Fruit fly (Drosophila melanogaster) whole organism, embryonic: ENCODE results near the gene CG15818.

ENCODE experiments used
- B-H2 ChIP-seq: fragments of 200-800 bp; sonication (Bioruptor generic); optimal IDR thresholded peaks from 2 replicates; lab custom pipeline; 2018; ENCODE audit warnings: missing biosample characterization, mild to moderate bottlenecking, missing genetic modification characterization
- CG10267 ChIP-seq: fragments of 200-800 bp; sonication (Bioruptor generic); optimal IDR thresholded peaks from 2 replicates; lab custom pipeline; 2018; ENCODE audit warnings: missing biosample characterization, mild to moderate bottlenecking, missing genetic modification characterization, moderate library complexity
- CG10366 ChIP-seq: fragments of 200-800 bp; sonication (Bioruptor generic); IDR thresholded peaks from 2 replicates; pipeline ENCODE4 v1.3.6; 2022; ENCODE audit warnings: missing biosample characterization, missing genetic modification characterization
- CG11247 ChIP-seq: fragments of 200-800 bp; sonication (Bioruptor generic); IDR thresholded peaks from 2 replicates; pipeline ENCODE4 v1.3.6; 2022; ENCODE audit warnings: missing biosample characterization, missing genetic modification characterization
- CG12299 ChIP-seq: fragments of 200-800 bp; sonication (Bioruptor generic); optimal IDR thresholded peaks from 2 replicates; lab custom pipeline; 2018; ENCODE audit warnings: missing biosample characterization, mild to moderate bottlenecking, missing genetic modification characterization
- CG13424 ChIP-seq: fragments of 200-800 bp; sonication (Bioruptor generic); optimal IDR thresholded peaks from 2 replicates; lab custom pipeline; 2019; ENCODE audit warnings: missing biosample characterization, mild to moderate bottlenecking, missing genetic modification characterization, moderate library complexity
- CG14014 ChIP-seq: fragments of 200-800 bp; sonication (Bioruptor generic); IDR thresholded peaks from 2 replicates; pipeline ENCODE4 v1.3.6; 2022; ENCODE audit warnings: missing biosample characterization, missing genetic modification characterization
- CG1647 ChIP-seq: fragments of 200-800 bp; sonication (Bioruptor generic); optimal IDR thresholded peaks from 3 replicates; lab custom pipeline; 2016; ENCODE audit warnings: missing biosample characterization, missing genetic modification characterization
- CG2202 ChIP-seq: fragments of 200-800 bp; sonication (Bioruptor generic); optimal IDR thresholded peaks from 2 replicates; lab custom pipeline; 2018; ENCODE audit warnings: missing biosample characterization, mild to moderate bottlenecking, missing genetic modification characterization
- CG2889 ChIP-seq: fragments of 200-800 bp; sonication (Bioruptor generic); IDR thresholded peaks from 3 replicates; pipeline ENCODE4 v1.3.6; 2022; ENCODE audit warnings: missing biosample characterization, missing genetic modification characterization
- CG3838 ChIP-seq: fragments of 200-800 bp; sonication (Bioruptor generic); optimal IDR thresholded peaks from 3 replicates; lab custom pipeline; 2016; ENCODE audit warnings: missing biosample characterization, missing genetic modification characterization
- CG4707 ChIP-seq: fragments of 200-800 bp; sonication (Bioruptor generic); optimal IDR thresholded peaks from 2 replicates; lab custom pipeline; 2018; ENCODE audit warnings: missing biosample characterization, mild to moderate bottlenecking, missing genetic modification characterization, moderate library complexity
- CG5180 ChIP-seq: fragments of 200-800 bp; sonication (Bioruptor generic); optimal IDR thresholded peaks from 3 replicates; lab custom pipeline; 2017; ENCODE audit warnings: missing biosample characterization, missing genetic modification characterization, mild to moderate bottlenecking, moderate library complexity, missing genetic modification reagents
- CG6175 ChIP-seq: fragments of 200-800 bp; sonication (Bioruptor generic); IDR thresholded peaks from 3 replicates; pipeline ENCODE4 v1.3.6; 2022; ENCODE audit warnings: missing biosample characterization, missing genetic modification characterization
- CG6683 ChIP-seq: fragments of 200-800 bp; sonication (Bioruptor generic); optimal IDR thresholded peaks from 2 replicates; lab custom pipeline; 2017; ENCODE audit warnings: missing biosample characterization, mild to moderate bottlenecking, missing genetic modification characterization, missing genetic modification reagents
- CG6791 ChIP-seq: fragments of 200-800 bp; sonication (Bioruptor generic); IDR thresholded peaks from 3 replicates; pipeline ENCODE4 v1.3.6; 2022; ENCODE audit warnings: missing biosample characterization, missing genetic modification characterization; ENCODE audit not compliant: partially characterized antibody
- CG7786 ChIP-seq: fragments of 200-800 bp; sonication (Bioruptor generic); optimal IDR thresholded peaks from 2 replicates; lab custom pipeline; 2016; ENCODE audit warnings: missing biosample characterization, missing genetic modification characterization
- CG8290 ChIP-seq, 3 experiments: fragments of 200-800 bp; sonication (Bioruptor generic); optimal IDR thresholded peaks; 2 replicates each; lab custom pipeline; 2016 to 2019; ENCODE audit warnings: missing biosample characterization in 3 of 3, missing genetic modification characterization in 3 of 3, mild to moderate bottlenecking in 2 of 3, moderate library complexity in 1 of 3
- CG8924 ChIP-seq: fragments of 200-800 bp; optimal IDR thresholded peaks from 3 replicates; lab custom pipeline; 2019; ENCODE audit warnings: missing biosample characterization, mild to moderate bottlenecking, missing genetic modification characterization, moderate library complexity
- CG9932 ChIP-seq: fragments of 200-800 bp; sonication (Bioruptor generic); IDR thresholded peaks from 2 replicates; pipeline ENCODE4 v1.3.6; 2022; ENCODE audit warnings: missing biosample characterization, missing genetic modification characterization
- CkIIα-i1 ChIP-seq: fragments of 200-800 bp; sonication (Bioruptor generic); IDR thresholded peaks from 2 replicates; pipeline ENCODE4 v1.3.6; 2022; ENCODE audit warnings: missing biosample characterization, missing genetic modification characterization
- CoRest ChIP-seq: fragments of 200-800 bp; sonication (Bioruptor generic); optimal IDR thresholded peaks from 3 replicates; lab custom pipeline; 2018; ENCODE audit warnings: missing biosample characterization, mild to moderate bottlenecking, missing genetic modification characterization, moderate library complexity
- Doc2 ChIP-seq: fragments of 200-800 bp; sonication (Bioruptor generic); IDR thresholded peaks from 2 replicates; pipeline ENCODE4 v1.3.6; 2022; ENCODE audit warnings: missing biosample characterization, missing genetic modification characterization
- Dp ChIP-seq: fragments of 200-800 bp; sonication (Bioruptor generic); optimal IDR thresholded peaks from 2 replicates; lab custom pipeline; 2018; ENCODE audit warnings: missing biosample characterization, mild to moderate bottlenecking, missing genetic modification characterization, moderate library complexity
- HmgZ ChIP-seq: fragments of 200-800 bp; sonication (Bioruptor generic); optimal IDR thresholded peaks from 2 replicates; lab custom pipeline; 2018; ENCODE audit warnings: missing biosample characterization, mild to moderate bottlenecking, missing genetic modification characterization
- Mad ChIP-seq: fragments of 200-800 bp; sonication (Bioruptor generic); optimal IDR thresholded peaks from 2 replicates; lab custom pipeline; 2016; ENCODE audit warnings: missing biosample characterization, missing genetic modification characterization
- Meics ChIP-seq: fragments of 200-800 bp; sonication (Bioruptor generic); optimal IDR thresholded peaks from 2 replicates; lab custom pipeline; 2017; ENCODE audit warnings: missing biosample characterization, mild to moderate bottlenecking, missing genetic modification characterization
- Tbp ChIP-seq: fragments of >200 bp; optimal IDR thresholded peaks from 2 replicates; lab custom pipeline; 2018; ENCODE audit warnings: missing biosample characterization, missing genetic modification characterization
- ac ChIP-seq: fragments of 200-800 bp; sonication (Bioruptor generic); optimal IDR thresholded peaks from 3 replicates; lab custom pipeline; 2017; ENCODE audit warnings: missing biosample characterization, mild to moderate bottlenecking, missing genetic modification characterization
- dm ChIP-seq: fragments of 200-800 bp; sonication (Bioruptor generic); optimal IDR thresholded peaks from 3 replicates; lab custom pipeline; 2016; ENCODE audit warnings: missing biosample characterization, missing genetic modification characterization
- gcm ChIP-seq: fragments of 200-800 bp; sonication (Bioruptor generic); optimal IDR thresholded peaks from 2 replicates; lab custom pipeline; 2019; ENCODE audit warnings: missing biosample characterization, mild to moderate bottlenecking, missing genetic modification characterization, moderate library complexity
- gfzf ChIP-seq: fragments of 200-800 bp; sonication (Bioruptor generic); optimal IDR thresholded peaks from 2 replicates; lab custom pipeline; 2016; ENCODE audit warnings: missing biosample characterization, mild to moderate bottlenecking, missing genetic modification characterization, moderate library complexity
- lbe ChIP-seq: fragments of 200-800 bp; sonication (Bioruptor generic); optimal IDR thresholded peaks from 2 replicates; lab custom pipeline; 2016; ENCODE audit warnings: missing biosample characterization, mild to moderate bottlenecking, missing genetic modification characterization
- lilli ChIP-seq: fragments of 200-800 bp; sonication (Bioruptor generic); optimal IDR thresholded peaks from 3 replicates; lab custom pipeline; 2016; ENCODE audit warnings: missing biosample characterization, missing genetic modification characterization
- lmd ChIP-seq: fragments of 200-800 bp; sonication (Bioruptor generic); IDR thresholded peaks from 2 replicates; pipeline ENCODE4 v1.3.6; 2022; ENCODE audit warnings: missing biosample characterization, missing genetic modification characterization
- mam ChIP-seq: fragments of 200-800 bp; sonication (Bioruptor generic); optimal IDR thresholded peaks from 3 replicates; lab custom pipeline; 2016; ENCODE audit warnings: missing biosample characterization, missing genetic modification characterization
- nerfin-2 ChIP-seq: fragments of 200-800 bp; sonication (Bioruptor generic); IDR thresholded peaks from 2 replicates; pipeline ENCODE4 v1.3.6; 2022; ENCODE audit warnings: missing biosample characterization, missing genetic modification characterization; ENCODE audit not compliant: partially characterized antibody
- otp ChIP-seq: fragments of 200-800 bp; sonication (Bioruptor generic); IDR thresholded peaks from 3 replicates; pipeline ENCODE4, ENCODE4 v1.3.6; 2022; ENCODE audit warnings: missing biosample characterization, missing genetic modification characterization
- pho ChIP-seq: fragments of 200-800 bp; sonication (Bioruptor generic); optimal IDR thresholded peaks from 2 replicates; lab custom pipeline; 2016; ENCODE audit warnings: missing biosample characterization, missing genetic modification characterization
- stc ChIP-seq: fragments of 200-800 bp; sonication (Bioruptor generic); IDR thresholded peaks from 2 replicates; pipeline ENCODE4 v1.3.6; 2022; ENCODE audit warnings: missing biosample characterization, missing genetic modification characterization
- stwl ChIP-seq: fragments of 200-800 bp; sonication (Bioruptor generic); optimal IDR thresholded peaks from 3 replicates; lab custom pipeline; 2018; ENCODE audit warnings: missing biosample characterization, mild to moderate bottlenecking, missing genetic modification characterization, moderate library complexity
- tgo ChIP-seq: fragments of 200-800 bp; sonication (Bioruptor generic); IDR thresholded peaks from 3 replicates; pipeline ENCODE4 v1.3.6; 2022; ENCODE audit warnings: missing biosample characterization, missing genetic modification characterization
- tin ChIP-seq: fragments of 200-800 bp; sonication (Bioruptor generic); optimal IDR thresholded peaks from 3 replicates; lab custom pipeline; 2016; ENCODE audit warnings: missing biosample characterization, missing genetic modification characterization
- tio ChIP-seq: fragments of 200-800 bp; sonication (Bioruptor generic); optimal IDR thresholded peaks from 2 replicates; lab custom pipeline; 2017; ENCODE audit warnings: missing biosample characterization, missing genetic modification characterization, inconsistent platforms
- trem ChIP-seq: fragments of 200-800 bp; optimal IDR thresholded peaks from 3 replicates; lab custom pipeline; 2019; ENCODE audit warnings: missing biosample characterization, mild to moderate bottlenecking, missing genetic modification characterization, moderate library complexity
- unc-4 ChIP-seq: fragments of 200-800 bp; sonication (Bioruptor generic); IDR thresholded peaks from 2 replicates; pipeline ENCODE4 v1.3.6; 2022; ENCODE audit warnings: missing biosample characterization, missing genetic modification characterization; ENCODE audit not compliant: partially characterized antibody
- z ChIP-seq: fragments of 200-800 bp; sonication (Bioruptor generic); IDR thresholded peaks from 3 replicates; pipeline ENCODE4 v1.3.6; 2022; ENCODE audit warnings: missing biosample characterization, missing genetic modification characterization
- zen ChIP-seq: fragments of 200-800 bp; sonication (Bioruptor generic); optimal IDR thresholded peaks from 3 replicates; lab custom pipeline; 2018; ENCODE audit warnings: missing biosample characterization, mild to moderate bottlenecking, missing genetic modification characterization, moderate library complexity
- zf30C ChIP-seq: fragments of 200-800 bp; sonication (Bioruptor generic); optimal IDR thresholded peaks from 3 replicates; lab custom pipeline; 2018; ENCODE audit warnings: missing biosample characterization, mild to moderate bottlenecking, missing genetic modification characterization

Gene CG15818

DNA sequence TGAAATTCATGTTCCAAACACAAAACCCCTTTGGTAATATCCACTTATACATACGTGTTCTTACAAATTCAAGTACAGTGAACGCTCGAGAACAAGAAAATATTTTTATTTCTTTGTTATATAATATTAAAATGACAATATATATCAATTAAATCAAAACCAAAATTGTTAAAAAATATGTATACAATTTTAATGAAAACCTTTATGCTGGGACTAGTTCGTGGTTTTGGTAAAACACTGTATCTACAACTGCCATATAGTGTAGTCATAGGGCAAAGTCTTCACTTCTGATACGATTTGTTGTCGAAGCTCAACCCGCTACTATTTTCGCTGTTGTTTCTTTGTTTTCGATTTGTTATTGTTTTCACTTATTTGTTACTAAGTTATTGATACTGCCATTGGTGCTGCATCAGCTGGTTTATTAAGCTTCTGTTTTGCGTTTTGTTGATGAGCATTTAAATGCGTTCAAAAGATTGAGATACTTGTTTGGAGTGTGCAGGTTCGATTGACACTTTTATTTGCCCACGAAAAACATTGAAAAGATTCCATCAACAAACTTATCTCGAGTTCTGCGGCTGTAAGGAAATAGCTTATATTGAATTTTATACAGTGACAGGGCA, 24.1 kb downstream of the CG15818 start (continued):
- TF ChIP-seq trem (tag; lab: Kevin White, UChicago) (no peak), pho (GFP tag; lab: Kevin White, UChicago) (no peak), CG9932 (peak; percentile 82), CG8924 (tag; lab: Kevin White, UChicago) (peak; percentile 61), Mad (GFP tag; lab: Kevin White, UChicago) (no peak), CG10366 (GFP tag; lab: Robert Waterston, UW) (peak; percentile 14; the same call in 1 of the 2 replicates), HmgZ (tag; lab: Kevin White, UChicago) (no peak), Meics (GFP tag; lab: Kevin White, UChicago) (peak; percentile 53), tin (GFP tag; lab: Kevin White, UChicago) (peak; percentile 22), CG4707 (GFP tag; lab: Kevin White, UChicago) (no peak), CG6791 (GFP tag; lab: Robert Waterston, UW) (no peak), z (GFP tag; lab: Robert Waterston, UW) (no peak), CG14014 (GFP tag; lab: Robert Waterston, UW) (peak; percentile 69; the same call in 1 of the 2 replicates), ac (GFP tag; lab: Kevin White, UChicago) (no peak), mam (GFP tag; lab: Kevin White, UChicago) (no peak), CG11247 (GFP tag; lab: Robert Waterston, UW) (peak; percentile 60; the same call in 1 of the 2 replicates), CG12299 (tag; lab: Kevin White, UChicago) (peak; percentile 28), CG5180 (GFP tag; lab: Kevin White, UChicago) (no peak), otp (GFP tag; lab: Robert Waterston, UW) (no peak), Dp (GFP tag; lab: Kevin White, UChicago) (no peak), CG1647 (no peak), CG3838 (GFP tag; lab: Kevin White, UChicago) (no peak), CG7786 (no peak), tgo (GFP tag; lab: Robert Waterston, UW) (peak; percentile 64; the same call in 2 of the 3 replicates), zen (tag; lab: Kevin White, UChicago) (no peak), CG2202 (tag; lab: Kevin White, UChicago) (no peak), lilli (no peak), tio (GFP tag; lab: Kevin White, UChicago) (no peak), CkIIα-i1 (GFP tag; lab: Robert Waterston, UW) (no peak), dm (GFP tag; lab: Kevin White, UChicago) (no peak), CG13424 (peak; percentile 43), stc (no peak; the same call in 1 of the 2 replicates), CG10267 (tag; lab: Kevin White, UChicago) (peak; percentile 8), CG2889 (GFP tag; lab: Robert Waterston, UW) (no peak), CG6175 (no peak), gfzf (no peak), unc-4 (GFP tag; lab: Robert Waterston, UW) (no peak), lbe (GFP tag; lab: Kevin White, UChicago) (no peak), zf30C (GFP tag; lab: Kevin White, UChicago) (no peak), CG8290 (GFP tag; optimal IDR thresholded peaks at IDR 0.05; lab: Kevin White, UChicago) (no peak), CG8290 (tag; optimal IDR thresholded peaks at IDR 0.05; lab: Kevin White, UChicago) (no peak), Tbp (no peak), CoRest (tag; lab: Kevin White, UChicago) (peak; percentile 20), nerfin-2 (GFP tag; lab: Robert Waterston, UW) (no peak), B-H2 (GFP tag; lab: Kevin White, UChicago) (peak; percentile 18), Doc2 (no peak), CG6683 (GFP tag; lab: Kevin White, UChicago) (no peak), stwl (no peak), gcm (GFP tag; lab: Kevin White, UChicago) (no peak), lmd (peak; percentile 61)
